ENCODE assay signal across 6 worm cellular contexts in genomic region chrV:11069277-11069676, ce11.
TF ChIP-seq lines count a peak whose summit lies in the region.

Gene T04C12.8, minus strand, starts transcription at chrV:11069358.

TF ChIP-seq in whole organism, L1 larva, 84 proteins besides CTCF, POLR2A, EP300 and RAD21 (continues in another document):
- TF ChIP-seq elt-2 (tag; optimal IDR thresholded peaks at IDR 0.05; lab: Kevin White, UChicago) (peak; percentile 98), pag-3 (tag; optimal IDR thresholded peaks at IDR 0.05; lab: Kevin White, UChicago; ENCODE audit: borderline replicate concordance, insufficient read depth) (no peak), efl-3 (GFP tag; optimal IDR thresholded peaks at IDR 0.05; lab: Kevin White, UChicago) (no peak), jun-1 (tag; optimal IDR thresholded peaks at IDR 0.05; lab: Kevin White, UChicago) (peak; percentile 48), nhr-77 (tag; optimal IDR thresholded peaks at IDR 0.05; lab: Kevin White, UChicago) (no peak), egl-13 (tag; optimal IDR thresholded peaks at IDR 0.05; lab: Kevin White, UChicago) (peak; percentile 23), nhr-19 (GFP tag; conservative IDR thresholded peaks at IDR 0.05; lab: Robert Waterston, UW) (0 out of 2 replicates have a peak, but pooled peaks have one; percentile 10), pqm-1 (tag; optimal IDR thresholded peaks at IDR 0.05; lab: Kevin White, UChicago) (peak; percentile 24), lin-14 (GFP tag; optimal IDR thresholded peaks at IDR 0.05; lab: Kevin White, UChicago) (peak; percentile 49), pax-3 (tag; optimal IDR thresholded peaks at IDR 0.05; lab: Kevin White, UChicago) (no peak), C04F5.9 (tag; optimal IDR thresholded peaks at IDR 0.05; lab: Kevin White, UChicago) (no peak), blmp-1 (tag; optimal IDR thresholded peaks at IDR 0.05; lab: Kevin White, UChicago) (peak; percentile 3), dsc-1 (tag; optimal IDR thresholded peaks at IDR 0.05; lab: Kevin White, UChicago) (peak; percentile 78), nhr-90 (tag; optimal IDR thresholded peaks at IDR 0.05; lab: Kevin White, UChicago; ENCODE audit: poor library complexity) (peak; percentile 35)

TF ChIP-seq in whole organism, L2 larva, 48 proteins besides CTCF, POLR2A, EP300 and RAD21 (continues in another document):
- TF ChIP-seq lin-39 (tag; optimal IDR thresholded peaks at IDR 0.05; lab: Kevin White, UChicago) (no peak), blmp-1 (tag; optimal IDR thresholded peaks at IDR 0.05; lab: Kevin White, UChicago; ENCODE audit: insufficient read depth) (no peak), fos-1 (tag; optimal IDR thresholded peaks at IDR 0.05; lab: Kevin White, UChicago) (peak; percentile 86), sem-4 (tag; optimal IDR thresholded peaks at IDR 0.05; lab: Kevin White, UChicago) (no peak), nhr-23 (tag; optimal IDR thresholded peaks at IDR 0.05; lab: Kevin White, UChicago) (no peak), ztf-1 (GFP tag; conservative IDR thresholded peaks at IDR 0.05; lab: Robert Waterston, UW) (no peak), mbf-1 (tag; optimal IDR thresholded peaks at IDR 0.05; lab: Kevin White, UChicago) (no peak), peb-1 (tag; optimal IDR thresholded peaks at IDR 0.05; lab: Kevin White, UChicago) (no peak), elt-3 (tag; optimal IDR thresholded peaks at IDR 0.05; lab: Kevin White, UChicago) (no peak), R02D3.7 (tag; optimal IDR thresholded peaks at IDR 0.05; lab: Kevin White, UChicago) (no peak), elt-1 (tag; optimal IDR thresholded peaks at IDR 0.05; lab: Kevin White, UChicago) (no peak), Y55F3AM.14 (GFP tag; optimal IDR thresholded peaks at IDR 0.05; lab: Kevin White, UChicago) (no peak), nhr-21 (tag; optimal IDR thresholded peaks at IDR 0.05; lab: Kevin White, UChicago) (peak; percentile 5), zag-1 (tag; optimal IDR thresholded peaks at IDR 0.05; lab: Kevin White, UChicago) (no peak), nhr-10 (tag; optimal IDR thresholded peaks at IDR 0.05; lab: Kevin White, UChicago) (no peak), ceh-82 (tag; optimal IDR thresholded peaks at IDR 0.05; lab: Kevin White, UChicago) (no peak)

TF ChIP-seq in whole organism, L3 larva, 47 proteins besides CTCF, POLR2A, EP300 and RAD21:
- peak; percentile 83 for TF ChIP-seq pha-4 (tag; optimal IDR thresholded peaks at IDR 0.05; lab: Kevin White, UChicago)
- peak; percentile 86 for TF ChIP-seq jun-1 (tag; optimal IDR thresholded peaks at IDR 0.05; lab: Kevin White, UChicago)
- TF ChIP-seq pqm-1 (tag; optimal IDR thresholded peaks at IDR 0.05; lab: Kevin White, UChicago), result peak; percentile 99
- TF ChIP-seq ceh-82 (tag; optimal IDR thresholded peaks at IDR 0.05; lab: Kevin White, UChicago), result no peak
- peak; percentile 98 for TF ChIP-seq elt-2 (tag; optimal IDR thresholded peaks at IDR 0.05; lab: Kevin White, UChicago)

TF ChIP-seq in whole organism, L4 larva, 104 proteins besides CTCF, POLR2A, EP300 and RAD21 (continues in another document):
- peak; percentile 52 for TF ChIP-seq lin-1 (GFP tag; IDR thresholded peaks at IDR 0.05; lab: Robert Waterston, UW)
- TF ChIP-seq daf-12 (tag; optimal IDR thresholded peaks at IDR 0.05; lab: Kevin White, UChicago), result no peak
- no peak for TF ChIP-seq nhr-25 (tag; optimal IDR thresholded peaks at IDR 0.05; lab: Kevin White, UChicago; ENCODE audit: borderline replicate concordance, insufficient read depth)
- TF ChIP-seq mdl-1 (tag; optimal IDR thresholded peaks at IDR 0.05; lab: Kevin White, UChicago), result peak in 1 of 2 experiments; percentile 77
- TF ChIP-seq pha-4 (GFP tag; IDR thresholded peaks at IDR 0.05; lab: Robert Waterston, UW), result no peak
- TF ChIP-seq pha-4 (tag; optimal IDR thresholded peaks at IDR 0.05; lab: Kevin White, UChicago), result peak; percentile 2
- TF ChIP-seq mxl-3 (GFP tag; optimal IDR thresholded peaks at IDR 0.05; lab: Kevin White, UChicago), result peak; percentile 54
- TF ChIP-seq lsy-2 (tag; optimal IDR thresholded peaks at IDR 0.05; lab: Kevin White, UChicago), result peak in 1 of 2 experiments; percentile 53
- peak; percentile 58 for TF ChIP-seq T20F7.1 (GFP tag; optimal IDR thresholded peaks at IDR 0.05; lab: Kevin White, UChicago)
- TF ChIP-seq nhr-77 (tag; optimal IDR thresholded peaks at IDR 0.05; lab: Kevin White, UChicago), result peak; percentile 92
- 0 out of 2 replicates have a peak, but pooled peaks have one; percentile 41 for TF ChIP-seq ceh-20 (GFP tag; IDR thresholded peaks at IDR 0.05; lab: Robert Waterston, UW)
- TF ChIP-seq mep-1 (tag; optimal IDR thresholded peaks at IDR 0.05; lab: Kevin White, UChicago), result peak; percentile 20
- TF ChIP-seq nhr-28 (tag; optimal IDR thresholded peaks at IDR 0.05; lab: Kevin White, UChicago), result peak; percentile 86
- peak; percentile 96 for TF ChIP-seq dve-1 (tag; optimal IDR thresholded peaks at IDR 0.05; lab: Kevin White, UChicago; ENCODE audit: insufficient read depth)
- TF ChIP-seq snpc-4 (tag; optimal IDR thresholded peaks at IDR 0.05; lab: Kevin White, UChicago), result no peak
- peak; percentile 94 for TF ChIP-seq pqm-1 (tag; optimal IDR thresholded peaks at IDR 0.05; lab: Kevin White, UChicago)
- no peak for TF ChIP-seq ceh-28 (tag; optimal IDR thresholded peaks at IDR 0.05; lab: Kevin White, UChicago)
- TF ChIP-seq nhr-42 (GFP tag; IDR thresholded peaks at IDR 0.05; lab: Robert Waterston, UW), result 0 out of 2 replicates have a peak, but pooled peaks have one; percentile 5
- peak; percentile 21 for TF ChIP-seq nhr-48 (tag; optimal IDR thresholded peaks at IDR 0.05; lab: Kevin White, UChicago)

TF ChIP-seq in whole organism, late embryonic, 69 proteins besides CTCF, POLR2A, EP300 and RAD21:
- TF ChIP-seq lin-11 (tag; optimal IDR thresholded peaks at IDR 0.05; lab: Kevin White, UChicago) (no peak), elt-2 (tag; optimal IDR thresholded peaks at IDR 0.05; lab: Kevin White, UChicago) (peak; percentile 83)

TF ChIP-seq in whole organism, young adult, 124 proteins besides CTCF, POLR2A, EP300 and RAD21 (continues in another document):
- TF ChIP-seq ceh-100 (GFP tag; IDR thresholded peaks at IDR 0.05; lab: Robert Waterston, UW) (no peak), nhr-80 (tag; optimal IDR thresholded peaks at IDR 0.05; lab: Kevin White, UChicago) (peak; percentile 95), egl-18 (GFP tag; IDR thresholded peaks at IDR 0.05; lab: Robert Waterston, UW) (no peak), ama-1 (optimal IDR thresholded peaks at IDR 0.05; lab: Kevin White, UChicago) (no peak), ama-1 (GFP tag; optimal IDR thresholded peaks at IDR 0.05; lab: Kevin White, UChicago) (no peak), Y79H2A.3 (GFP tag; conservative IDR thresholded peaks at IDR 0.05; lab: Robert Waterston, UW) (no peak), B0261.1 (tag; optimal IDR thresholded peaks at IDR 0.05; lab: Kevin White, UChicago) (no peak), gei-17 (GFP tag; optimal IDR thresholded peaks at IDR 0.05; lab: Kevin White, UChicago) (no peak), K11D2.4 (GFP tag; IDR thresholded peaks at IDR 0.05; lab: Robert Waterston, UW) (no peak), sea-2 (GFP tag; IDR thresholded peaks at IDR 0.05; lab: Robert Waterston, UW) (no peak), dpff-1 (tag; optimal IDR thresholded peaks at IDR 0.05; lab: Kevin White, UChicago) (no peak), Y56A3A.18 (GFP tag; IDR thresholded peaks at IDR 0.05; lab: Robert Waterston, UW) (no peak), fkh-3 (tag; optimal IDR thresholded peaks at IDR 0.05; lab: Kevin White, UChicago) (no peak), unc-130 (GFP tag; optimal IDR thresholded peaks at IDR 0.05; lab: Kevin White, UChicago) (no peak), Y53G8AR.9 (GFP tag; conservative IDR thresholded peaks at IDR 0.05; lab: Robert Waterston, UW) (no peak), hmg-1.2 (GFP tag; IDR thresholded peaks at IDR 0.05; lab: Robert Waterston, UW) (no peak), F57A8.1 (GFP tag; optimal IDR thresholded peaks at IDR 0.05; lab: Kevin White, UChicago) (no peak), Y95B8A.8 (GFP tag; IDR thresholded peaks at IDR 0.05; lab: Robert Waterston, UW) (no peak), attf-3 (GFP tag; conservative IDR thresholded peaks at IDR 0.05; lab: Robert Waterston, UW) (no peak), madf-10 (tag; optimal IDR thresholded peaks at IDR 0.05; lab: Kevin White, UChicago) (no peak), egrh-3 (GFP tag; IDR thresholded peaks at IDR 0.05; lab: Robert Waterston, UW) (no peak), mel-28 (tag; optimal IDR thresholded peaks at IDR 0.05; lab: Kevin White, UChicago; ENCODE audit: borderline replicate concordance) (no peak), mes-4 (tag; optimal IDR thresholded peaks at IDR 0.05; lab: Kevin White, UChicago) (no peak), dpl-1 (GFP tag; optimal IDR thresholded peaks at IDR 0.05; lab: Kevin White, UChicago) (no peak), ets-4 (GFP tag; optimal IDR thresholded peaks at IDR 0.05; lab: Kevin White, UChicago) (peak; percentile 2), F33H1.4 (GFP tag; IDR thresholded peaks at IDR 0.05; lab: Robert Waterston, UW) (no peak), ztf-18 (tag; optimal IDR thresholded peaks at IDR 0.05; lab: Kevin White, UChicago) (no peak), aptf-2 (GFP tag; conservative IDR thresholded peaks at IDR 0.05; lab: Robert Waterston, UW) (no peak), lin-40 (tag; optimal IDR thresholded peaks at IDR 0.05; lab: Kevin White, UChicago) (peak; percentile 34), atf-7 (tag; optimal IDR thresholded peaks at IDR 0.05; lab: Kevin White, UChicago) (peak; percentile 79), ccch-3 (GFP tag; optimal IDR thresholded peaks at IDR 0.05; lab: Kevin White, UChicago) (no peak), snpc-1.3 (tag; optimal IDR thresholded peaks at IDR 0.05; lab: Kevin White, UChicago; ENCODE audit: insufficient read depth) (no peak), attf-5 (GFP tag; optimal IDR thresholded peaks at IDR 0.05; lab: Kevin White, UChicago) (peak; percentile 25), zim-3 (tag; optimal IDR thresholded peaks at IDR 0.05; lab: Kevin White, UChicago) (no peak), ztf-6 (GFP tag; IDR thresholded peaks at IDR 0.05; lab: Robert Waterston, UW) (no peak), F10E7.11 (tag; optimal IDR thresholded peaks at IDR 0.05; lab: Kevin White, UChicago) (no peak), madf-3 (GFP tag; IDR thresholded peaks at IDR 0.05; lab: Robert Waterston, UW) (no peak), pha-4 (tag; optimal IDR thresholded peaks at IDR 0.05; lab: Kevin White, UChicago) (no peak), mxl-1 (tag; optimal IDR thresholded peaks at IDR 0.05; lab: Kevin White, UChicago) (no peak), xnd-1 (tag; optimal IDR thresholded peaks at IDR 0.05; lab: Kevin White, UChicago) (no peak), F39B2.1 (GFP tag; IDR thresholded peaks at IDR 0.05; lab: Robert Waterston, UW) (no peak), athp-1 (tag; optimal IDR thresholded peaks at IDR 0.05; lab: Kevin White, UChicago) (no peak), Y53F4B.3 (GFP tag; IDR thresholded peaks at IDR 0.05; lab: Robert Waterston, UW) (no peak), attf-6 (GFP tag; IDR thresholded peaks at IDR 0.05; lab: Robert Waterston, UW) (no peak)
